Worm (Caenorhabditis elegans) whole organism, L2 larva: ENCODE measurements around the gene pdl-1.

Experiments used
- F13H6.1 ChIP-seq: sonication (generic microtip); optimal IDR thresholded peaks from 2 replicates; lab custom pipeline; 2016; ENCODE audit warnings: missing genetic modification characterization, missing compliant biosample characterization
- ceh-16 ChIP-seq: fragments of 150-350 bp; optimal IDR thresholded peaks from 2 replicates; lab custom pipeline; 2014; ENCODE audit warnings: missing biosample characterization, missing genetic modification characterization
- crh-2 ChIP-seq: sonication (generic microtip); optimal IDR thresholded peaks from 2 replicates; lab custom pipeline; 2017; ENCODE audit warnings: missing biosample characterization, missing genetic modification characterization
- nhr-12 ChIP-seq: fragments of 150-350 bp; optimal IDR thresholded peaks from 2 replicates; lab custom pipeline; 2014; ENCODE audit warnings: missing biosample characterization, missing genetic modification characterization
- nhr-237 ChIP-seq: fragments of 150-350 bp; optimal IDR thresholded peaks from 2 replicates; lab custom pipeline; 2014; ENCODE audit warnings: missing biosample characterization, missing genetic modification characterization
- nhr-77 ChIP-seq: fragments of 150-350 bp; optimal IDR thresholded peaks from 2 replicates; lab custom pipeline; 2014; ENCODE audit warnings: missing biosample characterization, missing genetic modification characterization
- snpc-4 ChIP-seq: fragments of 150-350 bp; optimal IDR thresholded peaks from 2 replicates; lab custom pipeline; 2014; ENCODE audit warnings: missing biosample characterization, missing genetic modification characterization

DNA sequence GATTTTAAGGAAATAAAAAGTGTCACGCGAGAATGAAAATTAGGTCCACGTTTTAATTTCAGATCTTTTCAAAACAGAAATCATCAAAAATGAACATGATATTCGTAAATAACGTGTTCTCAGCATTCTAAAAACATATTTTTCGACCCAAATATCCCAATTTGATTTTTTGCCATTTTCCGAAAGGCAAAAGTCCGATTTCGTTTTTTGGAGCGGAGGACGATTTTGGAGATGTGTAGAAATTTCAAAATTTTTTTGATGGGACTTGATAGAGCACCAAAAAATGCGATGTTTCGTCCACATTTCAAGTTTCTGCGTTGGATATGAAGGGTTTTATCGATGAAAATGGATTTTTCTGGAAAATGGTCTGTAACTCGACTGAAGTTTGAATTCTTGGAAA, 47.1 kb downstream of the pdl-1 start:
- no peak for TF ChIP-seq crh-2 (tag; lab: Kevin White, UChicago)
- TF ChIP-seq nhr-12 (tag; lab: Kevin White, UChicago): no peak
- no peak for TF ChIP-seq snpc-4 (tag; lab: Kevin White, UChicago)
- TF ChIP-seq ceh-16 (tag; lab: Kevin White, UChicago): no peak
- no peak for TF ChIP-seq nhr-77 (tag; lab: Kevin White, UChicago)
- TF ChIP-seq nhr-237 (tag; lab: Kevin White, UChicago): no peak
- TF ChIP-seq F13H6.1 (tag; lab: Kevin White, UChicago): no peak
